Fruit fly (Drosophila melanogaster): ENCODE measurements around the gene CG6833.

Gene CG6833

dm6 chr3L:14086225-14086624 is 35.2 kb downstream of the CG6833 start:
- TF ChIP-seq Dif (GFP tag; optimal IDR thresholded peaks at IDR 0.05; ENCODE audit: partially characterized antibody) = no peak
- no peak for TF ChIP-seq sv (GFP tag; optimal IDR thresholded peaks at IDR 0.05)
- TF ChIP-seq sage (GFP tag; optimal IDR thresholded peaks at IDR 0.05) = no peak
- no peak for TF ChIP-seq Dfd (GFP tag; optimal IDR thresholded peaks at IDR 0.05)
- no peak for TF ChIP-seq rgr (GFP tag; optimal IDR thresholded peaks at IDR 0.05)
- no peak for TF ChIP-seq Hnf4 (GFP tag; optimal IDR thresholded peaks at IDR 0.05)
- no peak for TF ChIP-seq dl (GFP tag; optimal IDR thresholded peaks at IDR 0.05; ENCODE audit: insufficient read depth in 1 of 2, partially characterized antibody in 2 of 2)

dm6 chr3L:14089010-14089409 is 38.0 kb downstream of the CG6833 start:
- TF ChIP-seq brk (GFP tag; optimal IDR thresholded peaks at IDR 0.05) = no peak
- no peak for TF ChIP-seq GATAd (GFP tag; optimal IDR thresholded peaks at IDR 0.05)
- TF ChIP-seq OdsH (GFP tag; optimal IDR thresholded peaks at IDR 0.05) = no peak
- no peak for TF ChIP-seq sv (GFP tag; optimal IDR thresholded peaks at IDR 0.05)
- no peak for TF ChIP-seq Abd-B (GFP tag; optimal IDR thresholded peaks at IDR 0.05)
- no peak for TF ChIP-seq psq (GFP tag; optimal IDR thresholded peaks at IDR 0.05)
- TF ChIP-seq sage (GFP tag; optimal IDR thresholded peaks at IDR 0.05) = no peak
- TF ChIP-seq Mio (GFP tag; optimal IDR thresholded peaks at IDR 0.05) = no peak
- TF ChIP-seq CrebA (GFP tag; optimal IDR thresholded peaks at IDR 0.05; ENCODE audit: borderline replicate concordance) = no peak
- no peak for TF ChIP-seq CG9705 (GFP tag; optimal IDR thresholded peaks at IDR 0.05)
- TF ChIP-seq Hr83 (GFP tag; optimal IDR thresholded peaks at IDR 0.05; ENCODE audit: poor library complexity, severe bottlenecking) = no peak
- TF ChIP-seq pan (optimal IDR thresholded peaks at IDR 0.05) = no peak
- no peak for TF ChIP-seq Rel (GFP tag; optimal IDR thresholded peaks at IDR 0.05)
- no peak for TF ChIP-seq Rel (tag; optimal IDR thresholded peaks at IDR 0.05)
- no peak for TF ChIP-seq rgr (GFP tag; optimal IDR thresholded peaks at IDR 0.05)

dm6 chr3L:14089516-14089915 is 38.5 kb downstream of the CG6833 start:
- TF ChIP-seq Vsx2 (GFP tag; optimal IDR thresholded peaks at IDR 0.05; ENCODE audit: partially characterized antibody) (no peak), HLH106 (tag; optimal IDR thresholded peaks at IDR 0.05) (no peak), Dif (GFP tag; optimal IDR thresholded peaks at IDR 0.05; ENCODE audit: partially characterized antibody) (no peak), pan (optimal IDR thresholded peaks at IDR 0.05) (no peak), Dfd (GFP tag; optimal IDR thresholded peaks at IDR 0.05) (no peak), usp (GFP tag; optimal IDR thresholded peaks at IDR 0.05) (no peak), CrebA (GFP tag; optimal IDR thresholded peaks at IDR 0.05; ENCODE audit: borderline replicate concordance) (no peak), lola (GFP tag; optimal IDR thresholded peaks at IDR 0.05) (no peak)

dm6 chr3L:14097941-14098545 is 47.0 kb downstream of the CG6833 start, which contains the start of gene Fbp1:
Fbp1 (minus strand) TSS chr3L:14098053.
- TF ChIP-seq Abd-B (GFP tag; optimal IDR thresholded peaks at IDR 0.05) = no peak
- no peak for TF ChIP-seq Rel (GFP tag; optimal IDR thresholded peaks at IDR 0.05)
- TF ChIP-seq Rel (tag; optimal IDR thresholded peaks at IDR 0.05) = peak; percentile 58
- TF ChIP-seq lola (GFP tag; optimal IDR thresholded peaks at IDR 0.05) = no peak
- peak; percentile 43 for TF ChIP-seq Hnf4 (GFP tag; optimal IDR thresholded peaks at IDR 0.05)
- no peak for TF ChIP-seq CrebA (GFP tag; optimal IDR thresholded peaks at IDR 0.05; ENCODE audit: borderline replicate concordance)
- no peak for TF ChIP-seq psq (GFP tag; optimal IDR thresholded peaks at IDR 0.05)
- TF ChIP-seq Dif (GFP tag; optimal IDR thresholded peaks at IDR 0.05; ENCODE audit: partially characterized antibody) = no peak

dm6 chr3L:14100058-14100457 is 49.1 kb downstream of the CG6833 start:
- TF ChIP-seq jim (GFP tag; optimal IDR thresholded peaks at IDR 0.05) (no peak), usp (GFP tag; optimal IDR thresholded peaks at IDR 0.05) (no peak), h (GFP tag; optimal IDR thresholded peaks at IDR 0.05) (no peak), Hnf4 (GFP tag; optimal IDR thresholded peaks at IDR 0.05) (no peak), Hr78 (GFP tag; optimal IDR thresholded peaks at IDR 0.05) (no peak), CG32264 (GFP tag; optimal IDR thresholded peaks at IDR 0.05) (no peak), CrebA (GFP tag; optimal IDR thresholded peaks at IDR 0.05; ENCODE audit: borderline replicate concordance) (no peak), Sp1 (GFP tag; optimal IDR thresholded peaks at IDR 0.05) (no peak), OdsH (GFP tag; optimal IDR thresholded peaks at IDR 0.05) (no peak), sage (GFP tag; optimal IDR thresholded peaks at IDR 0.05) (no peak), br (GFP tag; optimal IDR thresholded peaks at IDR 0.05) (no peak), pan (optimal IDR thresholded peaks at IDR 0.05) (no peak), sv (GFP tag; optimal IDR thresholded peaks at IDR 0.05) (no peak), fru (GFP tag; optimal IDR thresholded peaks at IDR 0.05) (no peak), dsf (GFP tag; optimal IDR thresholded peaks at IDR 0.05; ENCODE audit: borderline replicate concordance) (no peak)

Data from whole organism, wandering third instar larva.